Fruit fly (Drosophila melanogaster): ENCODE measurements around the gene CG3982.

Gene CG3982

DNA sequence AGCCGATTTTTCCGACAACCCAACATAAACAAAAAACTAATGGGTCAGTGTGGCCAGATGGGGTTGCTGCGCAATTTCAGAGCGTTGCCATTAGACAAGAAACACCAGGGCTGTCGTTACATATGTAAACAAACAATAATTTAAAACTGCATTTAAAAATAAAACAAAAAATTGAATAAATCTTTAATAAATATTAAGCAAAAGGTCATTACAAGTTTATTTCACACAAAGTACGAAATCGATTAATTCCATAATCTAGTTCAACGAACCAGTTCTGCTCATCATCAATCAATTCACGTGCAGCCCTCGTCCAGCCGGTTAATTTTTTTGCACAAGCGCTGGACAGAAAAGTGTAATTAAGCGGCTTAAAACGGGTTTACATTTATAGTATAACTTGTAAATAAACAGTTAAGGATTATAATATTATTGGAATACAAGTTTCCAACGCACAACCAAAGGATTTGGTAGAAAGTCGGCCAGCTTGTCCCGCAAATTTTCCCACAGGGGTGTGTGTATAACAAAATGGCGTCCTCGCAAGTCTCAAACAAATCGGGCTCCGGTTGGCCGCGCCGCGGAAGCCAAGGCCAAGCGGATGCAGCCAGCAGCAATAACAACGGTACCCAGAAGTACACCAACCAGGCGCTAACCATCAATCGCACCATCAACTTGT lies 6.3 kb downstream of the CG3982 start, which contains the start of the genes CG4022 and Cpsf5 (continued):
- no peak for TF ChIP-seq tll (GFP tag; optimal IDR thresholded peaks at IDR 0.05)
- TF ChIP-seq CG1233 (GFP tag; optimal IDR thresholded peaks at IDR 0.05), result peak; percentile 42
- TF ChIP-seq zen (tag; optimal IDR thresholded peaks at IDR 0.05), result peak; percentile 86
- TF ChIP-seq CG12155 (GFP tag; optimal IDR thresholded peaks at IDR 0.05), result peak; percentile 82
- no peak for TF ChIP-seq CG7987 (GFP tag; optimal IDR thresholded peaks at IDR 0.05)
- peak; percentile 73 for TF ChIP-seq peb (GFP tag; IDR thresholded peaks at IDR 0.05)
- peak; percentile 63; the same call in 2 of the 3 replicates for TF ChIP-seq B-H1 (GFP tag; IDR thresholded peaks at IDR 0.05)
- peak; percentile 91 for TF ChIP-seq HmgZ (tag; optimal IDR thresholded peaks at IDR 0.05)
- TF ChIP-seq shn (GFP tag; optimal IDR thresholded peaks at IDR 0.05), result peak; percentile 44
- TF ChIP-seq Lim3 (GFP tag; IDR thresholded peaks at IDR 0.05), result no peak
- peak; percentile 80 for TF ChIP-seq CG10654 (GFP tag; optimal IDR thresholded peaks at IDR 0.05)
- TF ChIP-seq tap (tag; optimal IDR thresholded peaks at IDR 0.05), result peak; percentile 81
- peak; percentile 39; the same call in 1 of the 2 replicates for TF ChIP-seq gsb (GFP tag; IDR thresholded peaks at IDR 0.05)
- TF ChIP-seq crol (GFP tag; IDR thresholded peaks at IDR 0.05), result no peak
- TF ChIP-seq ap (GFP tag; IDR thresholded peaks at IDR 0.05), result peak; percentile 56
- peak; percentile 74 for TF ChIP-seq CG3838 (GFP tag; optimal IDR thresholded peaks at IDR 0.05)
- TF ChIP-seq CG5180 (GFP tag; optimal IDR thresholded peaks at IDR 0.05), result no peak
- TF ChIP-seq Atf6 (GFP tag; IDR thresholded peaks at IDR 0.05), result peak; percentile 85
- peak; percentile 68 for TF ChIP-seq CG18476 (GFP tag; optimal IDR thresholded peaks at IDR 0.05)
- TF ChIP-seq HLH3B (GFP tag; IDR thresholded peaks at IDR 0.05), result peak; percentile 84
- peak; percentile 50 for TF ChIP-seq CG9609 (GFP tag; optimal IDR thresholded peaks at IDR 0.05)
- peak; percentile 91 for TF ChIP-seq CG2712 (tag; optimal IDR thresholded peaks at IDR 0.05)
- peak; percentile 53 for TF ChIP-seq CG6683 (GFP tag; optimal IDR thresholded peaks at IDR 0.05)
- peak; percentile 40; the same call in 1 of the 2 replicates for TF ChIP-seq CG10321 (GFP tag; IDR thresholded peaks at IDR 0.05)
- peak; percentile 50; the same call in 1 of the 2 replicates for TF ChIP-seq chm (GFP tag; IDR thresholded peaks at IDR 0.05)
- no peak for TF ChIP-seq CG1832 (GFP tag; optimal IDR thresholded peaks at IDR 0.05)
- peak; percentile 57 for TF ChIP-seq CG31224 (GFP tag; IDR thresholded peaks at IDR 0.05)
- no peak for TF ChIP-seq cad (GFP tag; optimal IDR thresholded peaks at IDR 0.05)
- peak; percentile 48; the same call in 1 of the 2 replicates for TF ChIP-seq amos (GFP tag; IDR thresholded peaks at IDR 0.05; ENCODE audit: partially characterized antibody)
- TF ChIP-seq wor (GFP tag; IDR thresholded peaks at IDR 0.05), result peak; percentile 65
- TF ChIP-seq CG33213 (GFP tag; optimal IDR thresholded peaks at IDR 0.05), result peak; percentile 52
- TF ChIP-seq Sox102F (GFP tag; optimal IDR thresholded peaks at IDR 0.05), result peak; percentile 82
- peak; percentile 97 for TF ChIP-seq abd-A (tag; optimal IDR thresholded peaks at IDR 0.05)
- peak; percentile 78 for TF ChIP-seq CG4328 (GFP tag; optimal IDR thresholded peaks at IDR 0.05)
- TF ChIP-seq wdn (GFP tag; IDR thresholded peaks at IDR 0.05), result peak; percentile 55; the same call in 1 of the 2 replicates
- TF ChIP-seq jing (GFP tag; optimal IDR thresholded peaks at IDR 0.05), result peak; percentile 12
- peak; percentile 84 for TF ChIP-seq sqz (GFP tag; optimal IDR thresholded peaks at IDR 0.05)
- peak; percentile 79 for TF ChIP-seq Nf-YC (tag; optimal IDR thresholded peaks at IDR 0.05)
- peak; percentile 73 for TF ChIP-seq bcd (GFP tag; optimal IDR thresholded peaks at IDR 0.05)
- TF ChIP-seq nerfin-1 (tag; optimal IDR thresholded peaks at IDR 0.05), result peak; percentile 69
- peak; percentile 77 for TF ChIP-seq CG2889 (GFP tag; IDR thresholded peaks at IDR 0.05)
- TF ChIP-seq Dip2 (GFP tag; IDR thresholded peaks at IDR 0.05), result no peak
- peak; percentile 85 for TF ChIP-seq vvl (GFP tag; IDR thresholded peaks at IDR 0.05)
- no peak for TF ChIP-seq sim (GFP tag; IDR thresholded peaks at IDR 0.05)
- peak; percentile 52; the same call in 1 of the 2 replicates for TF ChIP-seq danr (GFP tag; IDR thresholded peaks at IDR 0.05)
- TF ChIP-seq CG1024 (GFP tag; IDR thresholded peaks at IDR 0.05), result peak; percentile 66
- peak; percentile 75 for TF ChIP-seq ind (GFP tag; optimal IDR thresholded peaks at IDR 0.05)
- TF ChIP-seq pita (GFP tag; optimal IDR thresholded peaks at IDR 0.05), result no peak
- TF ChIP-seq CG9437 (GFP tag; optimal IDR thresholded peaks at IDR 0.05), result peak; percentile 60
- peak; percentile 61 for TF ChIP-seq knrl (GFP tag; IDR thresholded peaks at IDR 0.05; ENCODE audit: partially characterized antibody)

Measured in whole organism, embryonic.